Fruit fly (Drosophila melanogaster) whole organism, prepupa: Measurements from ENCODE around the gene tbc.

Experiments used
- Blimp-1 ChIP-seq: fragments of 200-800 bp; sonication (Bioruptor generic); optimal IDR thresholded peaks from 3 replicates; lab custom pipeline; 2017; ENCODE audit warnings: missing biosample characterization, missing genetic modification characterization, mild to moderate bottlenecking, moderate library complexity, missing genetic modification reagents
- CG10631 ChIP-seq: fragments of 200-800 bp; sonication (Bioruptor generic); optimal IDR thresholded peaks from 2 replicates; lab custom pipeline; 2016; ENCODE audit warnings: missing biosample characterization, missing genetic modification characterization
- CG10669 ChIP-seq: fragments of 200-800 bp; sonication (Bioruptor generic); optimal IDR thresholded peaks from 3 replicates; lab custom pipeline; 2018; ENCODE audit warnings: missing biosample characterization, mild to moderate bottlenecking, missing genetic modification characterization, moderate library complexity
- CG11762 ChIP-seq: fragments of 200-800 bp; sonication (Bioruptor generic); optimal IDR thresholded peaks from 3 replicates; lab custom pipeline; 2016; ENCODE audit warnings: missing biosample characterization, missing genetic modification characterization; ENCODE audit not compliant: insufficient read depth
- CG11902 ChIP-seq: fragments of 200-800 bp; sonication (Bioruptor generic); optimal IDR thresholded peaks from 3 replicates; lab custom pipeline; 2016; ENCODE audit warnings: missing biosample characterization, missing genetic modification characterization
- CG15336 ChIP-seq: fragments of 200-800 bp; sonication (Bioruptor generic); IDR thresholded peaks from 2 replicates; pipeline ENCODE4 v1.3.6; 2022; ENCODE audit warnings: missing biosample characterization, missing genetic modification characterization
- CG1621 ChIP-seq: fragments of 200-800 bp; sonication (Bioruptor generic); optimal IDR thresholded peaks from 3 replicates; lab custom pipeline; 2018; ENCODE audit warnings: missing biosample characterization, mild to moderate bottlenecking, missing genetic modification characterization
- CG16779 ChIP-seq: fragments of 200-800 bp; sonication (Bioruptor generic); optimal IDR thresholded peaks from 3 replicates; lab custom pipeline; 2017; ENCODE audit warnings: missing biosample characterization, mild to moderate bottlenecking, missing genetic modification characterization
- CG3032 ChIP-seq: fragments of 200-800 bp; optimal IDR thresholded peaks from 2 replicates; lab custom pipeline; 2019; ENCODE audit warnings: missing biosample characterization, mild to moderate bottlenecking, missing genetic modification characterization, moderate library complexity
- CG31627 ChIP-seq: fragments of 200-800 bp; sonication (Bioruptor generic); optimal IDR thresholded peaks from 3 replicates; lab custom pipeline; 2016; ENCODE audit warnings: missing biosample characterization, missing genetic modification characterization
- CG32006 ChIP-seq: fragments of 200-800 bp; sonication (Bioruptor generic); optimal IDR thresholded peaks from 3 replicates; lab custom pipeline; 2017; ENCODE audit warnings: missing biosample characterization, mild to moderate bottlenecking, missing genetic modification characterization
- CG34406 ChIP-seq: fragments of 200-800 bp; sonication (Bioruptor generic); optimal IDR thresholded peaks from 3 replicates; lab custom pipeline; 2016; ENCODE audit warnings: missing biosample characterization, missing genetic modification characterization
- CG4318 ChIP-seq: fragments of 200-800 bp; sonication (Bioruptor generic); optimal IDR thresholded peaks from 3 replicates; lab custom pipeline; 2017; ENCODE audit warnings: missing biosample characterization, mild to moderate bottlenecking, missing genetic modification characterization
- CG6163 ChIP-seq: fragments of 200-800 bp; sonication (Bioruptor generic); IDR thresholded peaks from 3 replicates; pipeline ENCODE4 v1.3.6; 2022; ENCODE audit warnings: missing biosample characterization, missing genetic modification characterization
- CG6276 ChIP-seq: fragments of 200-800 bp; sonication (Bioruptor generic); optimal IDR thresholded peaks from 2 replicates; lab custom pipeline; 2017; ENCODE audit warnings: missing biosample characterization, mild to moderate bottlenecking, missing genetic modification characterization
- CG6808 ChIP-seq: fragments of 200-800 bp; sonication (Bioruptor generic); optimal IDR thresholded peaks from 3 replicates; lab custom pipeline; 2017; ENCODE audit warnings: missing biosample characterization, missing genetic modification characterization, mild to moderate bottlenecking, moderate library complexity, missing genetic modification reagents
- CG6854 ChIP-seq: fragments of 200-800 bp; sonication (Bioruptor generic); optimal IDR thresholded peaks from 2 replicates; lab custom pipeline; 2017; ENCODE audit warnings: missing biosample characterization, mild to moderate bottlenecking, missing genetic modification characterization
- CG8119 ChIP-seq: fragments of 200-800 bp; sonication (Bioruptor generic); IDR thresholded peaks from 3 replicates; pipeline ENCODE4 v1.3.6; 2022; ENCODE audit warnings: missing biosample characterization, missing genetic modification characterization
- CG8319 ChIP-seq: fragments of 200-800 bp; sonication (Bioruptor generic); optimal IDR thresholded peaks from 3 replicates; lab custom pipeline; 2016; ENCODE audit warnings: missing biosample characterization, missing genetic modification characterization
- CG8632 ChIP-seq: fragments of 200-800 bp; sonication (Bioruptor generic); optimal IDR thresholded peaks from 3 replicates; lab custom pipeline; 2016; ENCODE audit warnings: missing biosample characterization, missing genetic modification characterization
- CG9139 ChIP-seq: fragments of 200-800 bp; sonication (Bioruptor generic); optimal IDR thresholded peaks from 3 replicates; lab custom pipeline; 2017; ENCODE audit warnings: missing biosample characterization, mild to moderate bottlenecking, missing genetic modification characterization
- Eip75B ChIP-seq: fragments of 200-800 bp; sonication (Bioruptor generic); optimal IDR thresholded peaks from 3 replicates; lab custom pipeline; 2016; ENCODE audit warnings: missing biosample characterization, missing genetic modification characterization
- Eip78C ChIP-seq: fragments of 200-800 bp; sonication (Bioruptor generic); peaks from one replicate; lab custom pipeline; 2016; ENCODE audit warnings: missing biosample characterization, missing genetic modification characterization
- Eip93F ChIP-seq: fragments of 200-800 bp; sonication (Bioruptor generic); optimal IDR thresholded peaks from 2 replicates; lab custom pipeline; 2016; ENCODE audit warnings: missing biosample characterization, mild to moderate bottlenecking, missing genetic modification characterization
- Ets96B ChIP-seq: fragments of 200-800 bp; optimal IDR thresholded peaks from 2 replicates; lab custom pipeline; 2019; ENCODE audit warnings: missing biosample characterization, mild to moderate bottlenecking, missing genetic modification characterization, moderate library complexity
- Hr38 ChIP-seq: sonication (Bioruptor generic); optimal IDR thresholded peaks from 2 replicates; lab custom pipeline; 2016; ENCODE audit warnings: missing biosample characterization, missing genetic modification characterization
- Hr39 ChIP-seq: fragments of 200-800 bp; sonication (Bioruptor generic); optimal IDR thresholded peaks from 2 replicates; lab custom pipeline; 2016; ENCODE audit warnings: missing biosample characterization, missing genetic modification characterization
- Hr4 ChIP-seq: fragments of 200-800 bp; sonication (Bioruptor generic); optimal IDR thresholded peaks from 3 replicates; lab custom pipeline; 2016; ENCODE audit warnings: missing biosample characterization, missing genetic modification characterization
- Lpt ChIP-seq: fragments of 200-800 bp; sonication (Bioruptor generic); optimal IDR thresholded peaks from 3 replicates; lab custom pipeline; 2016; ENCODE audit warnings: missing biosample characterization, missing genetic modification characterization
- Met ChIP-seq: fragments of 200-800 bp; sonication (Bioruptor generic); optimal IDR thresholded peaks from 3 replicates; lab custom pipeline; 2016; ENCODE audit warnings: missing biosample characterization, missing genetic modification characterization
- OdsH ChIP-seq: fragments of 200-800 bp; sonication (Bioruptor generic); optimal IDR thresholded peaks from 3 replicates; lab custom pipeline; 2016; ENCODE audit warnings: missing biosample characterization, missing genetic modification characterization
- Sox102F ChIP-seq: fragments of 200-800 bp; sonication (Bioruptor generic); optimal IDR thresholded peaks from 2 replicates; lab custom pipeline; 2016; ENCODE audit warnings: missing biosample characterization, mild to moderate bottlenecking, missing genetic modification characterization
- Sox14 ChIP-seq: fragments of 200-800 bp; sonication (Bioruptor generic); optimal IDR thresholded peaks from 3 replicates; lab custom pipeline; 2016; ENCODE audit warnings: missing biosample characterization, missing genetic modification characterization
- Sox15 ChIP-seq: fragments of 200-800 bp; sonication (Bioruptor generic); optimal IDR thresholded peaks from 3 replicates; lab custom pipeline; 2016; ENCODE audit warnings: missing biosample characterization, missing genetic modification characterization
- achi ChIP-seq: fragments of 200-800 bp; sonication (Bioruptor generic); optimal IDR thresholded peaks from 3 replicates; lab custom pipeline; 2016; ENCODE audit warnings: missing biosample characterization, missing genetic modification characterization
- acj6 ChIP-seq: fragments of 200-800 bp; sonication (Bioruptor generic); optimal IDR thresholded peaks from 3 replicates; lab custom pipeline; 2016; ENCODE audit warnings: missing biosample characterization, missing genetic modification characterization
- dsx ChIP-seq: fragments of 200-800 bp; optimal IDR thresholded peaks from 3 replicates; lab custom pipeline; 2019; ENCODE audit warnings: missing biosample characterization, mild to moderate bottlenecking, missing genetic modification characterization, moderate library complexity; ENCODE audit not compliant: poor library complexity, severe bottlenecking
- eg ChIP-seq: fragments of 200-800 bp; sonication (Bioruptor generic); IDR thresholded peaks from 3 replicates; pipeline ENCODE4 v1.3.6; 2022; ENCODE audit warnings: missing biosample characterization, missing genetic modification characterization
- fd59A ChIP-seq: fragments of 200-800 bp; sonication (Bioruptor generic); optimal IDR thresholded peaks from 2 replicates; lab custom pipeline; 2017; ENCODE audit warnings: missing biosample characterization, mild to moderate bottlenecking, missing genetic modification characterization, missing genetic modification reagents
- fkh ChIP-seq: fragments of 200-800 bp; sonication (Bioruptor generic); optimal IDR thresholded peaks from 3 replicates; lab custom pipeline; 2017; ENCODE audit warnings: missing biosample characterization, mild to moderate bottlenecking, missing genetic modification characterization, moderate library complexity
- lz ChIP-seq: fragments of 200-800 bp; sonication (Bioruptor generic); optimal IDR thresholded peaks from 3 replicates; lab custom pipeline; 2016; ENCODE audit warnings: missing biosample characterization, missing genetic modification characterization
- pdm3 ChIP-seq: fragments of 200-800 bp; sonication (Bioruptor generic); optimal IDR thresholded peaks from 3 replicates; lab custom pipeline; 2016; ENCODE audit warnings: missing biosample characterization, missing genetic modification characterization
- salr ChIP-seq, 2 experiments: fragments of 200-800 bp; sonication (Bioruptor generic); optimal IDR thresholded peaks; 3 replicates each; lab custom pipeline; 2016 to 2018; ENCODE audit warnings: missing biosample characterization in 2 of 2, missing genetic modification characterization in 2 of 2, mild to moderate bottlenecking in 1 of 2
- svp ChIP-seq: fragments of 200-800 bp; sonication (Bioruptor generic); peaks from one replicate; lab custom pipeline; 2016; ENCODE audit warnings: missing biosample characterization, missing genetic modification characterization
- vri ChIP-seq: fragments of 200-800 bp; sonication (Bioruptor generic); optimal IDR thresholded peaks from 3 replicates; lab custom pipeline; 2016; ENCODE audit warnings: missing biosample characterization, mild to moderate bottlenecking, missing genetic modification characterization

Gene tbc

DNA sequence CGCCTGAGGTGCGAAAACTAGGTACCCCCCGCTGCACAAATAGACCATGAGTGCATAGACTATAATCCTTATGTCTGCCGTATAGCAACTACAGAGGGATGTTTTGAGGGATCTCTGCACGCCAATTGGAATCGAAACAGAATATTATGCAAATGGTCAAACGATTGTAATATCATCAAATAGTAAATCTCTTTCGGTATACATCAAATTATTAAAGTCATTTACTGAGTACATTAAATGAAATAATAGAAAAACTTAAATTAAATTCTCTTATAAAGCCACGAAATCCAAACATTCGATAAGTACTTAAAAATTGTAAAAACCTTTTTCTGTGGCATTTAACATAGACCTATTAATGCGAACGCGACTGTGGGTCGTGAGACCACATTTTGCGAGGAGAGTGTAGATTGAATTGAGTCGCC lies 39.6 kb downstream of the tbc start (continued):
- TF ChIP-seq CG8119 (GFP tag; lab: Robert Waterston, UW) = peak; percentile 69
- peak; percentile 51 for TF ChIP-seq acj6 (GFP tag; lab: Kevin White, UChicago)
- peak; percentile 87 for TF ChIP-seq CG6276 (GFP tag; lab: Kevin White, UChicago)
- TF ChIP-seq CG6808 (GFP tag; lab: Kevin White, UChicago) = peak; percentile 82
- TF ChIP-seq CG32006 (GFP tag; lab: Kevin White, UChicago) = peak; percentile 90
- TF ChIP-seq CG6854 (GFP tag; lab: Kevin White, UChicago) = peak; percentile 48
- TF ChIP-seq Hr38 (GFP tag; lab: Kevin White, UChicago) = no peak
- peak; percentile 51 for TF ChIP-seq dsx (GFP tag; lab: Kevin White, UChicago)

DNA sequence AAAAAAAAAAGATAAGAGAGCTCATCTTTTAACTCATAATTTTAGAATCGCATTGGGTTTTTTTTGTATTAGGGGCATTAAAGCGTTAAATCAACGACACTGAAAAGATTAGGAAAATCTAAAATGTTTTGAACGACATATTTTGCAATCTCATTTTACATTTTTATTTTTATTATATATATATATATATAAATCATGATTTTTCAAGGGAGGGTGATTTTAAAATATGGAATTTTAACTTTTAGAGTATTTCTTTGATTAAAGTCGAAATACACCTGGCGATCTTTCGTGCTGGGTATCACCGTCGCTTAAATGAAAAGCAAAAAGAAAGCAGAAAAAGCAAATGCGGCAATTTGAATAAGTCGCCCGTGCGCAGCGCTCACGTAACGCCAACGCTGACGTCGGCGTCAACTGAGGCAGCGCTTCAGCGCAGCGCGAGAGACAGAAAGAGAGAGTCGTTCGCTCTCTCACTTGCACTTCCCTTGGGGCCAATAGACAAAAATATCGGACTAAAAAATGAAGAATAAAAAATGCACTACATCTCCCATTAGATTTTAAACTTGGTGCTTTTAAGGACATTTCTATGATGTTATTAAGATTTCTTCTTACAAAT lies 40.4 kb downstream of the tbc start:
- TF ChIP-seq CG31627 = no peak
- no peak for TF ChIP-seq Eip78C (GFP tag; lab: Kevin White, UChicago)
- TF ChIP-seq CG8632 (GFP tag; lab: Kevin White, UChicago) = peak; percentile 11
- peak; percentile 21; the same call in 1 of the 3 replicates for TF ChIP-seq eg (GFP tag; lab: Robert Waterston, UW)
- no peak; the same call in 2 of the 3 replicates for TF ChIP-seq CG6163
- TF ChIP-seq CG9139 (GFP tag; lab: Kevin White, UChicago) = no peak
- peak; percentile 15 for TF ChIP-seq Sox102F (GFP tag; lab: Kevin White, UChicago)
- TF ChIP-seq CG32006 (GFP tag; lab: Kevin White, UChicago) = peak; percentile 83
- TF ChIP-seq CG8119 (GFP tag; lab: Robert Waterston, UW) = peak; percentile 41; the same call in 1 of the 3 replicates
- peak; percentile 14 for TF ChIP-seq acj6 (GFP tag; lab: Kevin White, UChicago)
- no peak for TF ChIP-seq Sox14 (GFP tag; lab: Kevin White, UChicago)
- TF ChIP-seq CG16779 (tag; lab: Kevin White, UChicago) = no peak
- TF ChIP-seq CG10631 (GFP tag; lab: Kevin White, UChicago) = no peak
- TF ChIP-seq lz (GFP tag; lab: Kevin White, UChicago) = no peak
- TF ChIP-seq CG15336 (GFP tag; lab: Robert Waterston, UW) = peak; percentile 16; the same call in 1 of the 2 replicates
- TF ChIP-seq CG11902 (GFP tag; lab: Kevin White, UChicago) = no peak
- TF ChIP-seq CG3032 (tag; lab: Kevin White, UChicago) = no peak
- TF ChIP-seq Eip93F (GFP tag; lab: Kevin White, UChicago) = no peak
- peak; percentile 41 for TF ChIP-seq CG34406 (GFP tag; lab: Kevin White, UChicago)
- TF ChIP-seq CG1621 (tag; lab: Kevin White, UChicago) = no peak
- TF ChIP-seq pdm3 (GFP tag; lab: Kevin White, UChicago) = no peak
- TF ChIP-seq CG4318 (GFP tag; lab: Kevin White, UChicago) = peak; percentile 39
- peak; percentile 31 for TF ChIP-seq vri (GFP tag; lab: Kevin White, UChicago)
- no peak for TF ChIP-seq fd59A (GFP tag; lab: Kevin White, UChicago)
- TF ChIP-seq OdsH (GFP tag; lab: Kevin White, UChicago) = peak; percentile 42
- peak; percentile 40 for TF ChIP-seq achi (GFP tag; lab: Kevin White, UChicago)
- TF ChIP-seq Lpt = no peak
- no peak for TF ChIP-seq Eip75B (GFP tag; lab: Kevin White, UChicago)

DNA sequence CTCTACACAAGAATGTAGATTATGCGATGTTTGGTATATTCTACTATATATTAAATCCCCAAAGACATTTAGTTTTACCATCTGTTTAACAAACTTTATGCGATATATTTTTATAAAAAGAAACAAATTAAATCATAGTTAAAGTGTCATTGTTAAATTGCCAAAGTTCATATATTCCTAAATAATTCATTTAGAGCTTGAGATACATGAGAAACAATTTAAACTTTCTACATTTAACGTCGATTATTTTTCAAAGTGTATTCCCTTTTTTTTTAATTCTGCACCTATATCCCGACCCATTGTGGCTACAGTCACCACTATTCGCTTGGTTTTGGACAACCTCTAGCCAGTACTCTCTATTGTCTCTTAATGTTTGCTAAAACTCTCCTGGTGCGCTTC lies 40.9 kb downstream of the tbc start:
- peak; percentile 19 for TF ChIP-seq CG4318 (GFP tag; lab: Kevin White, UChicago)
- TF ChIP-seq svp = no peak
- TF ChIP-seq Hr4 (GFP tag; lab: Kevin White, UChicago) = peak; percentile 35
- no peak for TF ChIP-seq CG8119 (GFP tag; lab: Robert Waterston, UW)
- TF ChIP-seq CG10631 (GFP tag; lab: Kevin White, UChicago) = peak; percentile 36
- TF ChIP-seq Sox15 (GFP tag; lab: Kevin White, UChicago) = no peak
- TF ChIP-seq CG11762 (GFP tag; lab: Kevin White, UChicago) = no peak
- TF ChIP-seq Blimp-1 (GFP tag; lab: Kevin White, UChicago) = no peak
- no peak for TF ChIP-seq Sox14 (GFP tag; lab: Kevin White, UChicago)
- TF ChIP-seq CG32006 (GFP tag; lab: Kevin White, UChicago) = peak; percentile 25
- no peak for TF ChIP-seq fd59A (GFP tag; lab: Kevin White, UChicago)
- TF ChIP-seq Hr39 (GFP tag; lab: Kevin White, UChicago) = no peak
- peak; percentile 17 for TF ChIP-seq Met (GFP tag; lab: Kevin White, UChicago)
- TF ChIP-seq dsx (GFP tag; lab: Kevin White, UChicago) = no peak
- peak in 1 of 2 experiments; percentile 12 for TF ChIP-seq salr (GFP tag; optimal IDR thresholded peaks at IDR 0.05; lab: Kevin White, UChicago)
- peak; percentile 36 for TF ChIP-seq OdsH (GFP tag; lab: Kevin White, UChicago)
- no peak for TF ChIP-seq CG11902 (GFP tag; lab: Kevin White, UChicago)
- TF ChIP-seq Ets96B (tag; lab: Kevin White, UChicago) = no peak
- peak; percentile 81 for TF ChIP-seq Eip78C (GFP tag; lab: Kevin White, UChicago)
- TF ChIP-seq CG10669 = no peak
- no peak for TF ChIP-seq CG6163
- no peak for TF ChIP-seq CG8319
- no peak for TF ChIP-seq fkh (GFP tag; lab: Kevin White, UChicago)
